Worm (Caenorhabditis elegans) whole organism, mixed stage, embryonic: Measurements from ENCODE around the gene coa-1.

Experiments used
- mep-1 ChIP-seq: fragments of 150-350 bp; optimal IDR thresholded peaks from 2 replicates; lab custom pipeline; 2017; ENCODE audit warnings: missing biosample characterization, missing genetic modification reagents, missing genetic modification characterization, inconsistent platforms
- unc-120 ChIP-seq: sonication (generic microtip); optimal IDR thresholded peaks from 2 replicates; lab custom pipeline; 2017; ENCODE audit warnings: missing genetic modification characterization, missing compliant biosample characterization; ENCODE audit not compliant: poor library complexity, severe bottlenecking
- unc-62 ChIP-seq: fragments of 150-350 bp; optimal IDR thresholded peaks from 2 replicates; lab custom pipeline; 2014; ENCODE audit warnings: missing biosample characterization, missing genetic modification reagents, missing genetic modification characterization

DNA sequence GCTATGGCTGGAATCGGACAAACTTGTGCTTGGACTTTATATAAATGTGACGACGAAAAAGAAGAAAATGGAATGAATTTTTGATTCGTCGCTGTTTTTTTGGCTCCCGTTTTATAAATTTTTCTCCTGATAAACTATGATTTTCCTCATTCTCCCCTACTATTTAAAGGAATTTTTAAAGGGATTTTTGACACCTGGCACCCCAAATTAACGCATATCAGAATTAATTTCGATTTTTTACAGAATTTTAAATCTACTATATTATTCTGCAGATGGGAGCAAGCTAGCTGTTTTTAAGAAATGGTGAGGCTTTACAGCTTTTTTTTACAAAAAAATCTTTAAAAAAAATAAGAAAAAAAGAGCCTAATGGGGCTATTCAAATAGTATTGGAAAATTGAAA is at the start of gene coa-1:
- TF ChIP-seq unc-62 (no peak), mep-1 (tag; lab: Kevin White, UChicago) (no peak), unc-120 (tag; lab: Kevin White, UChicago) (no peak)
